Fruit fly (Drosophila melanogaster): ENCODE measurements around the gene AttD.

AttD gene

DNA sequence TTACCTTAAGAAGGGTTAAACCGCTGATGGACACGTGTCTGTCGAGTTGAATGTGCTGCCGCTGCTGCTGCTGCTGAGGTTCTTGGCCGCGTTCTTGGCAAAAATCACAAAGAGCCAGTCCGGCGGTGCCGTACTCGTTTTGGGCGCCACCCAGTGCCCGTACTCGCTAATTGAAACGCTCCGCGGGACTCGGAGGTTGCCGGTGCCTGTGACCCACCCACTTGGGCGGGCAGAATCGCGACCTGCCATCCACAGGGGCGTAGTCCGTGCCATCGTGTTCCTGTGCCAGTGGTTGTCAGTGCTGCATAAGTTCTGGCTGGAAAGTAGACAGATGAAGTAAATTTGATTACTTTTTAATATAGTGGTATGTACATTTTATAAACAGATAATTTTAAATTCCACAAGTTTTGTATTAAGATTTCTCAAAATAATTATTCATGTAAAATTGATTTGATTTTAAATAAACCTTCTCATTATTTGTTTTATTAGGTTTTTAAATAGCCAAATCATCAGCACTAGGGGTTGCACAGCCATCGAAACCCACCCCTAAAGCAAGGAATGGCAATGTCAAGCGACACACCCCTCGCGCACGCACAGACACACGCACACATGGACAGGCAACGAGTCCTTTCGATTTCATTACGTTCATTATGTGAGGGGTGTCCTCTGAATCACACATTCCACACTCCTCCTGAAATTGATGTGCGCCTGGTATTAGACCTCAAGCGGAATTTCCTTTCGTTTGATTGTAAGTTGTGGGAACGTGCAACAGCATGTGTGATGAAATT, 20.0 kb upstream of the AttD start (continued):
- TF ChIP-seq dmrt11E (tag; optimal IDR thresholded peaks at IDR 0.05) (peak; percentile 22), wdn (GFP tag; IDR thresholded peaks at IDR 0.05) (no peak), CG18619 (GFP tag; optimal IDR thresholded peaks at IDR 0.05) (peak; percentile 11), lab (GFP tag; optimal IDR thresholded peaks at IDR 0.05) (peak; percentile 40), CG13287 (GFP tag; IDR thresholded peaks at IDR 0.05; ENCODE audit: partially characterized antibody) (no peak), insv (GFP tag; optimal IDR thresholded peaks at IDR 0.05) (peak in 1 of 2 experiments; percentile 22), gem (tag; optimal IDR thresholded peaks at IDR 0.05) (peak; percentile 44), CG10979 (tag; optimal IDR thresholded peaks at IDR 0.05) (peak; percentile 30), Adf1 (GFP tag; IDR thresholded peaks at IDR 0.05) (peak; percentile 5), ttk (GFP tag; IDR thresholded peaks at IDR 0.05) (no peak; the same call in 1 of the 2 replicates), grau (tag; optimal IDR thresholded peaks at IDR 0.05) (peak; percentile 47), Nf-YC (tag; optimal IDR thresholded peaks at IDR 0.05) (peak; percentile 51), dysf (GFP tag; IDR thresholded peaks at IDR 0.05) (peak; percentile 15; the same call in 1 of the 3 replicates), CG33213 (GFP tag; optimal IDR thresholded peaks at IDR 0.05) (no peak), chn (GFP tag; optimal IDR thresholded peaks at IDR 0.05) (no peak), slbo (GFP tag; IDR thresholded peaks at IDR 0.05) (peak; percentile 20; the same call in 1 of the 2 replicates), tll (GFP tag; optimal IDR thresholded peaks at IDR 0.05) (peak in 1 of 2 experiments; percentile 19), CG7839 (tag; optimal IDR thresholded peaks at IDR 0.05) (peak; percentile 48), jumu (GFP tag; optimal IDR thresholded peaks at IDR 0.05) (no peak), klu (GFP tag; IDR thresholded peaks at IDR 0.05) (0 out of 2 replicates have a peak, but pooled peaks have one; percentile 20), zen2 (GFP tag; IDR thresholded peaks at IDR 0.05; ENCODE audit: partially characterized antibody) (0 out of 3 replicates have a peak, but pooled peaks have one; percentile 19), CG15479 (GFP tag; optimal IDR thresholded peaks at IDR 0.05) (peak; percentile 98), cwo (GFP tag; optimal IDR thresholded peaks at IDR 0.05) (no peak), ewg (GFP tag; optimal IDR thresholded peaks at IDR 0.05) (no peak), sens (GFP tag) (peak; percentile 78), Dll (GFP tag; IDR thresholded peaks at IDR 0.05; ENCODE audit: partially characterized antibody) (0 out of 4 replicates have a peak, but pooled peaks have one; percentile 0), CG9437 (GFP tag; optimal IDR thresholded peaks at IDR 0.05) (no peak), Med (GFP tag) (peak; percentile 50), HLH54F (GFP tag; optimal IDR thresholded peaks at IDR 0.05) (no peak), CG31224 (GFP tag; IDR thresholded peaks at IDR 0.05) (peak; percentile 96), CG3995 (GFP tag; optimal IDR thresholded peaks at IDR 0.05) (no peak), CG4328 (GFP tag; optimal IDR thresholded peaks at IDR 0.05) (peak; percentile 2), CG7745 (tag; optimal IDR thresholded peaks at IDR 0.05) (peak; percentile 34), CG17385 (GFP tag; optimal IDR thresholded peaks at IDR 0.05) (peak; percentile 6), CG9727 (GFP tag; optimal IDR thresholded peaks at IDR 0.05) (peak; percentile 40), lilli (GFP tag; optimal IDR thresholded peaks at IDR 0.05) (peak; percentile 14)

DNA sequence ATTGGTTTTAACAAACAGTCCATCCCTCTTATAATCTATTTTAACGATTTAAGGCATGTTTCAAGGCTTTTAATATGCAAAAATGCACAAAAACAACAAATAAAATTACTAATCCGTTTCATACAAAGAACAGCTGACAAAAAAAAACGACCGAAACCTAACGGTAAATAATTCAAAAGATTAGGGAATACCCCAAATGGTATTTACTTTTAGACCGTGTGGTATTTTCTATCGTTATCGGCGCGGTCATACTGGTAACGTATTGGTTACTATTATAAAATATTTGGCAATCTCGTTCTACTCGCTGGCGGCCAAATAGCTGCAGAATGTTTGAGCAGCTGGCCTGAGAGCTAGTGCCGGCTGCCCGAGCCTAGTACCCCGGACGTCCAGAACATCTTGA, 19.2 kb upstream of the AttD start, which contains the start of gene sll:
TSS of gene sll (plus strand) at position 235 of the 400 bp plus-strand sequence.
- TF ChIP-seq CG43689 (GFP tag; IDR thresholded peaks at IDR 0.05): no peak
- TF ChIP-seq CG12769 (tag; optimal IDR thresholded peaks at IDR 0.05): no peak
- TF ChIP-seq wek (GFP tag; optimal IDR thresholded peaks at IDR 0.05): peak; percentile 99
- peak; percentile 26 for TF ChIP-seq Dp (GFP tag; optimal IDR thresholded peaks at IDR 0.05)
- peak; percentile 3 for TF ChIP-seq YL-1 (GFP tag; optimal IDR thresholded peaks at IDR 0.05)
- TF ChIP-seq CG2678 (tag; optimal IDR thresholded peaks at IDR 0.05): peak; percentile 14
- TF ChIP-seq az2 (GFP tag; optimal IDR thresholded peaks at IDR 0.05): no peak
- TF ChIP-seq sqz (GFP tag; optimal IDR thresholded peaks at IDR 0.05): peak; percentile 68
- peak; percentile 42 for TF ChIP-seq BEAF-32 (GFP tag; optimal IDR thresholded peaks at IDR 0.05)
- TF ChIP-seq zfh1 (GFP tag; IDR thresholded peaks at IDR 0.05): no peak
- no peak for TF ChIP-seq B-H2 (GFP tag; optimal IDR thresholded peaks at IDR 0.05)
- no peak for TF ChIP-seq gcm2 (GFP tag; optimal IDR thresholded peaks at IDR 0.05)
- TF ChIP-seq E2f2 (GFP tag; IDR thresholded peaks at IDR 0.05): peak; percentile 29; the same call in 1 of the 2 replicates
- no peak for TF ChIP-seq lilli (GFP tag; optimal IDR thresholded peaks at IDR 0.05)
- peak; percentile 72 for TF ChIP-seq gfzf (GFP tag; optimal IDR thresholded peaks at IDR 0.05)
